Worm (Caenorhabditis elegans) whole organism, L4 larva: ENCODE results near the gene F44A2.7.

Source experiments
- F26F4.8 ChIP-seq: fragments of 200-800 bp; sonication (Bioruptor generic); conservative IDR thresholded peaks from 2 replicates; pipeline ENCODE4 v1.3.6; 2022; ENCODE audit warnings: missing genetic modification characterization, missing compliant biosample characterization
- ZK546.5 ChIP-seq, 2 experiments: sonication (generic microtip); optimal IDR thresholded peaks; 2 replicates each; lab custom pipeline; 2017; ENCODE audit warnings: missing biosample characterization in 2 of 2, missing genetic modification characterization in 2 of 2
- aha-1 ChIP-seq: fragments of 150-350 bp; peaks from one replicate; lab custom pipeline; 2014; ENCODE audit warnings: missing biosample characterization, missing genetic modification characterization
- ama-1 ChIP-seq: fragments of 150-350 bp; optimal IDR thresholded peaks from 2 replicates; lab custom pipeline; 2014; ENCODE audit warnings: inconsistent platforms, mixed read lengths
- lin-13 ChIP-seq: fragments of 150-350 bp; optimal IDR thresholded peaks from 2 replicates; lab custom pipeline; 2014; ENCODE audit warnings: missing biosample characterization, missing genetic modification reagents, missing genetic modification characterization
- nhr-102 ChIP-seq: sonication (generic microtip); optimal IDR thresholded peaks from 2 replicates; lab custom pipeline; 2016; ENCODE audit warnings: mild to moderate bottlenecking, missing genetic modification characterization, moderate library complexity, missing compliant biosample characterization
- nhr-42 ChIP-seq: fragments of 200-800 bp; sonication (Bioruptor generic); IDR thresholded peaks from 2 replicates; pipeline ENCODE4 v1.3.6; 2022; ENCODE audit warnings: missing genetic modification characterization, missing compliant biosample characterization
- pqm-1 ChIP-seq: sonication (generic microtip); optimal IDR thresholded peaks from 2 replicates; lab custom pipeline; 2017; ENCODE audit warnings: missing biosample characterization, missing genetic modification characterization
- zip-2 ChIP-seq: fragments of 150-350 bp; optimal IDR thresholded peaks from 2 replicates; lab custom pipeline; 2014; ENCODE audit warnings: missing biosample characterization, missing genetic modification characterization
- ztf-11 ChIP-seq: fragments of 150-350 bp; optimal IDR thresholded peaks from 2 replicates; lab custom pipeline; 2014; ENCODE audit warnings: missing biosample characterization, missing genetic modification characterization

- no peak for TF ChIP-seq zip-2 (tag; lab: Kevin White, UChicago)
- no peak for TF ChIP-seq aha-1 (tag; lab: Kevin White, UChicago)
- TF ChIP-seq ztf-11 (tag; lab: Kevin White, UChicago), result no peak
- TF ChIP-seq ama-1 (lab: Kevin White, UChicago), result no peak
- no peak for TF ChIP-seq nhr-102 (tag; lab: Kevin White, UChicago)
- no peak for TF ChIP-seq F26F4.8 (GFP tag; lab: Robert Waterston, UW)
- TF ChIP-seq nhr-42 (GFP tag; lab: Robert Waterston, UW), result no peak
- no peak for TF ChIP-seq lin-13
- TF ChIP-seq pqm-1 (tag; lab: Kevin White, UChicago), result no peak
- no peak for TF ChIP-seq ZK546.5 (tag; optimal IDR thresholded peaks at IDR 0.05; lab: Kevin White, UChicago)
Measured at ce11 chrV:9305116-9305515, 16.2 kb upstream of the F44A2.7 start, which contains the start of gene F44A2.3.
